Worm (Caenorhabditis elegans) whole organism, L3 larva: ENCODE measurements around the gene dim-1.

ENCODE experiments used
- fkh-10 ChIP-seq: sonication (generic microtip); optimal IDR thresholded peaks from 2 replicates; lab custom pipeline; 2017; ENCODE audit warnings: missing biosample characterization, missing genetic modification reagents, missing genetic modification characterization
- nhr-23 ChIP-seq: fragments of 150-350 bp; optimal IDR thresholded peaks from 2 replicates; lab custom pipeline; 2014; ENCODE audit warnings: missing biosample characterization, missing genetic modification reagents, missing genetic modification characterization
- skn-1 ChIP-seq: fragments of 150-350 bp; optimal IDR thresholded peaks from 2 replicates; lab custom pipeline; 2014; ENCODE audit warnings: missing biosample characterization, missing genetic modification characterization
- unc-62 ChIP-seq: fragments of 150-350 bp; sonication (generic microtip); optimal IDR thresholded peaks from 4 replicates; lab custom pipeline; 2014; ENCODE audit warnings: missing biosample characterization, missing genetic modification reagents, missing genetic modification characterization
- ztf-11 ChIP-seq: fragments of 150-350 bp; optimal IDR thresholded peaks from 2 replicates; lab custom pipeline; 2014; ENCODE audit warnings: missing biosample characterization, missing genetic modification characterization

DNA sequence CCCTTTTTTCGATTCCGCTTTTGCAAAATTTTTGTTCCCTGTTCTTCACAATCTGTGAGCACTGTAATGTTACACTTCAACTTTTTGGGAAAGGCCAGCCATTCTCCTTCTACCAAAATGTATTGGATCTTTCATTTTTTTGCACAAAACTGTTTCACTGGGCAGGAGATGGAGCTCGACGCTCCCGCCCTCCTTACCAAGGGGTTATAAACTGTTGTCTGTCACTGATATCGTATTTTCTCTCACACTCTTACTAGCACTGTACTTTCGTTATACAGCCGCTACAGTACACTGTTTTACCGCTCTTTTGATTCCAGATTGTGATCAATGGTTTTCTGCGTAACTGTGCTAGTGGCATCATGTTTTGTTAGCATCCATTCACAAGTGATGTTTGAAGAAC, 19.7 kb upstream of the dim-1 start, which contains the start of gene C46F2.1:
- no peak for TF ChIP-seq skn-1 (tag; lab: Kevin White, UChicago)
- TF ChIP-seq fkh-10 (GFP tag; lab: Kevin White, UChicago) = no peak
- TF ChIP-seq unc-62 (GFP tag; lab: Kevin White, UChicago) = no peak
- TF ChIP-seq ztf-11 = no peak
- TF ChIP-seq nhr-23 (tag; lab: Kevin White, UChicago) = no peak
